Worm (Caenorhabditis elegans): Measurements from ENCODE around the gene vang-1.
A peak's percentile ranks its signal among the peaks of the same experiment; 100 is the strongest.

vang-1 gene

DNA sequence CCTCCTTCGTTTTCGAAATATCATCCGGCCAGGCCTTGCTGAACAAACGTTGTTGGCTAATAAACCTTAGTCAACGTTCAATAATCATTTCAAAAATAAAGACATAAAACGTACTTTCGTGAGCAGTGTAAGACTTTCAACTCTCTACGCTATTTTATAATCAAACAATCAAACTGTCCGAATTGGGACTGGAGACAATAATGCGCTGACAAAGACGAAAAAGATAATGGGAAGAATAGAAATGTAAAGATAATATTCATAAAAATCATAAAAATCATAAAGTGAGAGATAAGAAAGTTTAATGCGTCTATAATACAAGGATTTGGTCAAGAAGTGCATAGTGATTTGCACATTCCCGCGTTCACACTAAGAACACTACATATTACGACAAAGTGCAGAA, 43.9 kb upstream of the vang-1 start:
- TF ChIP-seq pha-4 (tag; optimal IDR thresholded peaks at IDR 0.05) (peak; percentile 50), hmg-11 (tag; optimal IDR thresholded peaks at IDR 0.05) (peak; percentile 3), elt-2 (tag; optimal IDR thresholded peaks at IDR 0.05) (peak; percentile 94), ZK546.5 (tag; optimal IDR thresholded peaks at IDR 0.05) (no peak), ztf-11 (tag; optimal IDR thresholded peaks at IDR 0.05) (no peak), fkh-10 (GFP tag; optimal IDR thresholded peaks at IDR 0.05) (no peak), aly-2 (tag; optimal IDR thresholded peaks at IDR 0.05) (no peak), snpc-4 (tag; optimal IDR thresholded peaks at IDR 0.05) (no peak), jun-1 (tag; optimal IDR thresholded peaks at IDR 0.05) (peak; percentile 48), pqm-1 (tag; optimal IDR thresholded peaks at IDR 0.05) (peak; percentile 77), mdl-1 (tag; optimal IDR thresholded peaks at IDR 0.05) (no peak)

DNA sequence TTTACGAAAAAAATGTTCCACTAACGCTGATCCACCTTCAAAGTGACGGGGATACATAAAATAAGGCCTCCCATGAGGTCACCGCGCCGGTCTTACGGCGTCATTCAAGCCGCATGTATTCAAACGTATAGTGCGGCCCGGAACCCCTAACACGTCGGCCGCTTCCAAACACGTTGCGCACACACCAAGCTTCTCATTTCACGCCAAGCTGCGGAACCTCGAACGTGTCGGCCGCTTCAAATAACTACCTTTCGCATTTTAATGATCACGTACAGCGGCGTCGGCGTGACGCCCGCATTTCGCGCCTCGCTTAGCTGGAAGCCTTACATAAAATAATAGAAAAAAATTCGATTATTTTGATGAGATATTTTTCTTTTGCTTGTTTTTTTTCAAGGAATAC, 42.1 kb upstream of the vang-1 start:
- no peak for TF ChIP-seq elt-2 (tag; optimal IDR thresholded peaks at IDR 0.05)
- TF ChIP-seq fkh-2 (tag; optimal IDR thresholded peaks at IDR 0.05), result no peak
- TF ChIP-seq pha-4 (tag; optimal IDR thresholded peaks at IDR 0.05), result no peak
- TF ChIP-seq snpc-4 (tag; optimal IDR thresholded peaks at IDR 0.05), result peak; percentile 86
- TF ChIP-seq nhr-12 (tag; optimal IDR thresholded peaks at IDR 0.05), result no peak
- TF ChIP-seq elt-3 (tag; optimal IDR thresholded peaks at IDR 0.05), result no peak
- no peak for TF ChIP-seq aly-2 (tag; optimal IDR thresholded peaks at IDR 0.05)
- no peak for TF ChIP-seq nhr-237 (tag; optimal IDR thresholded peaks at IDR 0.05)
- no peak for TF ChIP-seq jun-1 (tag; optimal IDR thresholded peaks at IDR 0.05)
- TF ChIP-seq lin-15B (tag; optimal IDR thresholded peaks at IDR 0.05), result no peak
- TF ChIP-seq nhr-77 (tag; optimal IDR thresholded peaks at IDR 0.05), result no peak
- peak; percentile 2 for TF ChIP-seq nhr-25 (tag; optimal IDR thresholded peaks at IDR 0.05)
- no peak for TF ChIP-seq sea-2 (GFP tag; optimal IDR thresholded peaks at IDR 0.05)
- no peak for TF ChIP-seq nhr-76 (tag; optimal IDR thresholded peaks at IDR 0.05)
- TF ChIP-seq zag-1 (tag; optimal IDR thresholded peaks at IDR 0.05), result no peak

DNA sequence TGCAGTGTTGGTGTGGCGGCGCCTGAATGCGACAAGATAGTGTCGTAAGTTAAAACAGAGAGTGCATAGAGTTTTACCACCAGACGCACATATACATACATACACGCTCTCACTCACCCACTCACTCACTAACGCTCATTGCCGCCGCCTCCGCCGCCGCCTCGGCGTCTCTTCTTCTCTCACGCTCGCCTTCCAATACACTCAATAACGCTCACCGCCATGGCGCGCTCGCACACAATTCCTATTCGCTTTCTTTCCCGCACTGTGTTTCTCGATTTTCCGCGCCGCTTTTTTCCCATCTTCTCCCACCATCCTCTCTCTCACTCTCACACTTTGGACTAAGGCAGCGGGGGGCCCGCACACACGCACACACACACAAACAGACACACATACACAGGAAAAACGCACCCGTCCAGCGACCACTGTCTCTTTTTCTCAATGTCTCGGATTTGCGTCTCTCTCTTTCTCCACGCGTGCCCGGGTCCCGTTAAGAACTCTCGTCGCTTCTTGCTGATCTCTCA, 33.2 kb upstream of the vang-1 start, which contains the start of gene kin-29:
TSS of gene kin-29 (minus strand) at position 51 of the 521 bp plus-strand sequence.
- TF ChIP-seq ceh-82 (tag; optimal IDR thresholded peaks at IDR 0.05) (no peak), pqm-1 (tag; optimal IDR thresholded peaks at IDR 0.05) (no peak), ztf-4 (tag; optimal IDR thresholded peaks at IDR 0.05) (peak; percentile 28), daf-12 (tag; optimal IDR thresholded peaks at IDR 0.05) (no peak), nhr-11 (tag; optimal IDR thresholded peaks at IDR 0.05) (peak; percentile 70), fkh-10 (GFP tag; optimal IDR thresholded peaks at IDR 0.05) (peak; percentile 65), lin-39 (tag; optimal IDR thresholded peaks at IDR 0.05) (peak; percentile 77), fkh-2 (tag; optimal IDR thresholded peaks at IDR 0.05) (no peak), snpc-4 (tag; optimal IDR thresholded peaks at IDR 0.05) (peak; percentile 50), tbx-2 (tag; optimal IDR thresholded peaks at IDR 0.05) (peak; percentile 83), nhr-43 (tag; optimal IDR thresholded peaks at IDR 0.05; ENCODE audit: poor library complexity, severe bottlenecking) (peak; percentile 41), nhr-67 (tag; optimal IDR thresholded peaks at IDR 0.05) (no peak), egl-27 (tag; optimal IDR thresholded peaks at IDR 0.05) (peak; percentile 88), unc-62 (GFP tag; optimal IDR thresholded peaks at IDR 0.05) (peak; percentile 61), elt-1 (tag; optimal IDR thresholded peaks at IDR 0.05) (peak; percentile 69), skn-1 (tag; optimal IDR thresholded peaks at IDR 0.05) (no peak), nhr-76 (tag; optimal IDR thresholded peaks at IDR 0.05) (no peak), nfya-1 (tag; optimal IDR thresholded peaks at IDR 0.05; ENCODE audit: insufficient read depth) (peak; percentile 90), nhr-28 (tag; optimal IDR thresholded peaks at IDR 0.05) (no peak), ama-1 (optimal IDR thresholded peaks at IDR 0.05) (no peak), lsy-12 (tag; optimal IDR thresholded peaks at IDR 0.05) (peak; percentile 81), hmg-11 (tag; optimal IDR thresholded peaks at IDR 0.05) (peak; percentile 99), nhr-25 (tag; optimal IDR thresholded peaks at IDR 0.05) (peak; percentile 80), lin-15B (tag; optimal IDR thresholded peaks at IDR 0.05) (peak; percentile 45), nhr-237 (tag; optimal IDR thresholded peaks at IDR 0.05) (no peak), mdl-1 (tag; optimal IDR thresholded peaks at IDR 0.05) (peak; percentile 37), ceh-28 (tag; optimal IDR thresholded peaks at IDR 0.05) (peak; percentile 71), elt-3 (tag; optimal IDR thresholded peaks at IDR 0.05) (no peak), sea-2 (GFP tag; optimal IDR thresholded peaks at IDR 0.05) (no peak), jun-1 (tag; optimal IDR thresholded peaks at IDR 0.05) (peak; percentile 92), R02D3.7 (tag; optimal IDR thresholded peaks at IDR 0.05) (peak; percentile 31), eor-1 (tag; optimal IDR thresholded peaks at IDR 0.05) (no peak), ztf-11 (tag; optimal IDR thresholded peaks at IDR 0.05) (no peak), nhr-12 (tag; optimal IDR thresholded peaks at IDR 0.05) (no peak), zag-1 (tag; optimal IDR thresholded peaks at IDR 0.05) (peak; percentile 18), ceh-16 (tag; optimal IDR thresholded peaks at IDR 0.05) (no peak), fos-1 (tag; optimal IDR thresholded peaks at IDR 0.05) (peak; percentile 68), ZK546.5 (tag; optimal IDR thresholded peaks at IDR 0.05) (no peak), ceh-9 (tag; optimal IDR thresholded peaks at IDR 0.05) (no peak), unc-39 (tag; optimal IDR thresholded peaks at IDR 0.05) (no peak), egl-5 (tag; optimal IDR thresholded peaks at IDR 0.05) (peak; percentile 20), nhr-77 (tag; optimal IDR thresholded peaks at IDR 0.05) (no peak), nhr-23 (tag; optimal IDR thresholded peaks at IDR 0.05) (peak; percentile 56), elt-2 (tag; optimal IDR thresholded peaks at IDR 0.05) (peak; percentile 83), aly-2 (tag; optimal IDR thresholded peaks at IDR 0.05) (no peak), pha-4 (tag; optimal IDR thresholded peaks at IDR 0.05) (peak; percentile 60)
